Fruit fly (Drosophila melanogaster) whole organism, embryonic: ENCODE measurements around the gene egh.
A peak's percentile ranks its signal among the peaks of the same experiment; 100 is the strongest.

ENCODE experiments used
- Asciz ChIP-seq: fragments of 200-800 bp; sonication (Bioruptor generic); optimal IDR thresholded peaks from 2 replicates; lab custom pipeline; 2017; ENCODE audit warnings: missing biosample characterization, mild to moderate bottlenecking, missing genetic modification characterization, missing genetic modification reagents
- Atf3 ChIP-seq: fragments of 200-800 bp; sonication (Bioruptor generic); optimal IDR thresholded peaks from 3 replicates; lab custom pipeline; 2016; ENCODE audit warnings: missing biosample characterization, missing genetic modification characterization
- Bdp1 ChIP-seq: fragments of 200-800 bp; sonication (Bioruptor generic); optimal IDR thresholded peaks from 3 replicates; lab custom pipeline; 2016; ENCODE audit warnings: missing biosample characterization, missing genetic modification characterization
- CG10431 ChIP-seq: fragments of 200-800 bp; sonication (Bioruptor generic); optimal IDR thresholded peaks from 3 replicates; lab custom pipeline; 2018; ENCODE audit warnings: missing biosample characterization, mild to moderate bottlenecking, missing genetic modification characterization
- CG12769 ChIP-seq: fragments of 200-800 bp; sonication (Bioruptor generic); optimal IDR thresholded peaks from 2 replicates; lab custom pipeline; 2019; ENCODE audit warnings: missing biosample characterization, mild to moderate bottlenecking, missing genetic modification characterization, moderate library complexity
- CG13123 ChIP-seq: fragments of 200-800 bp; sonication (Bioruptor generic); optimal IDR thresholded peaks from 2 replicates; lab custom pipeline; 2016; ENCODE audit warnings: missing biosample characterization, missing genetic modification characterization
- CG14965 ChIP-seq: fragments of 200-800 bp; sonication (Bioruptor generic); optimal IDR thresholded peaks from 2 replicates; lab custom pipeline; 2016; ENCODE audit warnings: missing biosample characterization, missing genetic modification characterization, borderline replicate concordance
- CG2199 ChIP-seq: fragments of 200-800 bp; sonication (Bioruptor generic); IDR thresholded peaks from 3 replicates; pipeline ENCODE4 v1.3.6; 2022; ENCODE audit warnings: missing biosample characterization, missing genetic modification characterization
- CG6175 ChIP-seq: fragments of 200-800 bp; sonication (Bioruptor generic); IDR thresholded peaks from 3 replicates; pipeline ENCODE4 v1.3.6; 2022; ENCODE audit warnings: missing biosample characterization, missing genetic modification characterization
- CG7987 ChIP-seq: fragments of 200-800 bp; sonication (Bioruptor generic); optimal IDR thresholded peaks from 2 replicates; lab custom pipeline; 2018; ENCODE audit warnings: missing biosample characterization, mild to moderate bottlenecking, missing genetic modification characterization, moderate library complexity
- CG8290 ChIP-seq, 3 experiments: fragments of 200-800 bp; sonication (Bioruptor generic); optimal IDR thresholded peaks; 2 replicates each; lab custom pipeline; 2016 to 2019; ENCODE audit warnings: missing biosample characterization in 3 of 3, missing genetic modification characterization in 3 of 3, mild to moderate bottlenecking in 2 of 3, moderate library complexity in 1 of 3
- CG9817 ChIP-seq: fragments of 200-800 bp; sonication (Bioruptor generic); optimal IDR thresholded peaks from 2 replicates; lab custom pipeline; 2018; ENCODE audit warnings: missing biosample characterization, mild to moderate bottlenecking, missing genetic modification characterization, moderate library complexity
- Fer3 ChIP-seq: fragments of 200-800 bp; sonication (Bioruptor generic); optimal IDR thresholded peaks from 2 replicates; lab custom pipeline; 2018; ENCODE audit warnings: missing biosample characterization, mild to moderate bottlenecking, missing genetic modification characterization, moderate library complexity
- GATAe ChIP-seq: fragments of 200-800 bp; sonication (Bioruptor generic); conservative IDR thresholded peaks from 2 replicates; pipeline ENCODE4 v1.3.6; 2022; ENCODE audit warnings: missing biosample characterization, missing genetic modification characterization
- HLH4C ChIP-seq: fragments of 200-800 bp; sonication (Bioruptor generic); IDR thresholded peaks from 3 replicates; pipeline ENCODE4 v1.3.6; 2022; ENCODE audit warnings: missing biosample characterization, missing genetic modification characterization; ENCODE audit not compliant: partially characterized antibody
- HmgZ ChIP-seq: fragments of 200-800 bp; sonication (Bioruptor generic); optimal IDR thresholded peaks from 2 replicates; lab custom pipeline; 2018; ENCODE audit warnings: missing biosample characterization, mild to moderate bottlenecking, missing genetic modification characterization
- Neu2 ChIP-seq: fragments of 200-800 bp; sonication (Bioruptor generic); optimal IDR thresholded peaks from 3 replicates; lab custom pipeline; 2016; ENCODE audit warnings: missing biosample characterization, missing genetic modification characterization, borderline replicate concordance
- Nf-YB ChIP-seq: fragments of 200-800 bp; sonication (Bioruptor generic); optimal IDR thresholded peaks from 3 replicates; lab custom pipeline; 2019; ENCODE audit warnings: missing biosample characterization, mild to moderate bottlenecking, missing genetic modification characterization, moderate library complexity
- NfI ChIP-seq: fragments of 200-800 bp; sonication (Bioruptor generic); optimal IDR thresholded peaks from 3 replicates; lab custom pipeline; 2018; ENCODE audit warnings: missing biosample characterization, mild to moderate bottlenecking, missing genetic modification characterization, moderate library complexity
- Pdp1 ChIP-seq, 2 experiments: fragments of 200-800 bp; sonication (Bioruptor generic); optimal IDR thresholded peaks; 3 replicates each; lab custom pipeline; 2016; ENCODE audit warnings: missing biosample characterization in 2 of 2, missing genetic modification characterization in 2 of 2, mild to moderate bottlenecking in 1 of 2, moderate library complexity in 1 of 2
- Scr ChIP-seq: fragments of 200-800 bp; sonication (Bioruptor generic); IDR thresholded peaks from 2 replicates; pipeline ENCODE4 v1.3.6; 2022; ENCODE audit warnings: missing biosample characterization, missing genetic modification characterization; ENCODE audit not compliant: partially characterized antibody
- Side ChIP-seq: fragments of 200-800 bp; sonication (Bioruptor generic); optimal IDR thresholded peaks from 2 replicates; lab custom pipeline; 2016; ENCODE audit warnings: missing biosample characterization, missing genetic modification characterization
- Sin3A ChIP-seq: fragments of >200 bp; optimal IDR thresholded peaks from 2 replicates; lab custom pipeline; 2018
- Stat92E ChIP-seq, 3 experiments: fragments of >200 bp in 2 of 3; fragments of 200-800 bp in 1 of 3; sonication (Bioruptor generic) in 1 of 3; optimal IDR thresholded peaks; 2 replicates each; lab custom pipeline; 2017 to 2019; ENCODE audit warnings: missing biosample characterization in 3 of 3, missing genetic modification characterization in 3 of 3, mild to moderate bottlenecking in 1 of 3, moderate library complexity in 1 of 3
- TFAM ChIP-seq: fragments of 200-800 bp; sonication (Bioruptor generic); optimal IDR thresholded peaks from 2 replicates; lab custom pipeline; 2017; ENCODE audit warnings: missing biosample characterization, missing genetic modification characterization, inconsistent platforms
- Vsx1 ChIP-seq: fragments of 200-800 bp; sonication (Bioruptor generic); optimal IDR thresholded peaks from 2 replicates; lab custom pipeline; 2017; ENCODE audit warnings: missing biosample characterization, mild to moderate bottlenecking, missing genetic modification characterization, missing genetic modification reagents
- Xrp1 ChIP-seq: fragments of 200-800 bp; sonication (Bioruptor generic); IDR thresholded peaks from 2 replicates; pipeline ENCODE4 v1.3.6; 2022; ENCODE audit warnings: missing biosample characterization, missing genetic modification characterization
- ab ChIP-seq: fragments of 200-800 bp; sonication (Bioruptor generic); optimal IDR thresholded peaks from 2 replicates; lab custom pipeline; 2016; ENCODE audit warnings: missing biosample characterization, missing genetic modification characterization
- ap ChIP-seq: fragments of 200-800 bp; sonication (Bioruptor generic); IDR thresholded peaks from 2 replicates; pipeline ENCODE4 v1.3.6; 2022; ENCODE audit warnings: missing biosample characterization, missing genetic modification characterization
- ase ChIP-seq: fragments of 200-800 bp; sonication (Bioruptor generic); IDR thresholded peaks from 3 replicates; pipeline ENCODE4 v1.3.6; 2022; ENCODE audit warnings: missing biosample characterization, missing genetic modification characterization
- bab2 ChIP-seq: fragments of 200-800 bp; sonication (Bioruptor generic); optimal IDR thresholded peaks from 2 replicates; lab custom pipeline; 2016; ENCODE audit warnings: missing biosample characterization, missing genetic modification characterization
- bigmax ChIP-seq: fragments of 200-800 bp; sonication (Bioruptor generic); optimal IDR thresholded peaks from 2 replicates; lab custom pipeline; 2018; ENCODE audit warnings: missing biosample characterization, mild to moderate bottlenecking, missing genetic modification characterization
- caup ChIP-seq: fragments of 200-800 bp; sonication (Bioruptor generic); optimal IDR thresholded peaks from 3 replicates; lab custom pipeline; 2017; ENCODE audit warnings: missing biosample characterization, mild to moderate bottlenecking, missing genetic modification characterization, moderate library complexity; ENCODE audit not compliant: severe bottlenecking
- crp ChIP-seq, 2 experiments: fragments of 200-800 bp; sonication (Bioruptor generic); optimal IDR thresholded peaks; 2 replicates in 1 of 2; 3 replicates in 1 of 2; lab custom pipeline; 2017; ENCODE audit warnings: missing biosample characterization in 2 of 2, missing genetic modification characterization in 2 of 2, mild to moderate bottlenecking in 1 of 2, moderate library complexity in 1 of 2
- dmrt99B ChIP-seq: fragments of 200-800 bp; sonication (Bioruptor generic); optimal IDR thresholded peaks from 2 replicates; lab custom pipeline; 2018; ENCODE audit warnings: missing biosample characterization, mild to moderate bottlenecking, missing genetic modification characterization, moderate library complexity
- dysf ChIP-seq: fragments of 200-800 bp; sonication (Bioruptor generic); IDR thresholded peaks from 3 replicates; pipeline ENCODE4 v1.3.6; 2022; ENCODE audit warnings: missing biosample characterization, missing genetic modification characterization
- eve ChIP-seq, 2 experiments: fragments of >200 bp; optimal IDR thresholded peaks; 2 replicates each; lab custom pipeline; 2017; ENCODE audit warnings: missing biosample characterization in 2 of 2, missing genetic modification characterization in 2 of 2
- fru ChIP-seq: fragments of >200 bp; optimal IDR thresholded peaks from 2 replicates; lab custom pipeline; 2017
- ftz-f1 ChIP-seq: fragments of 200-800 bp; sonication (Bioruptor generic); optimal IDR thresholded peaks from 2 replicates; lab custom pipeline; 2016; ENCODE audit warnings: missing biosample characterization, missing genetic modification characterization
- gro ChIP-seq: fragments of 200-800 bp; sonication (Bioruptor generic); optimal IDR thresholded peaks from 2 replicates; lab custom pipeline; 2016; ENCODE audit warnings: missing biosample characterization, missing genetic modification characterization
- jumu ChIP-seq: fragments of 200-800 bp; sonication (Bioruptor generic); optimal IDR thresholded peaks from 3 replicates; lab custom pipeline; 2016; ENCODE audit warnings: missing biosample characterization, missing genetic modification characterization
- lbe ChIP-seq: fragments of 200-800 bp; sonication (Bioruptor generic); optimal IDR thresholded peaks from 2 replicates; lab custom pipeline; 2016; ENCODE audit warnings: missing biosample characterization, mild to moderate bottlenecking, missing genetic modification characterization
- nmo ChIP-seq: fragments of 200-800 bp; sonication (Bioruptor generic); optimal IDR thresholded peaks from 2 replicates; lab custom pipeline; 2018; ENCODE audit warnings: missing biosample characterization, mild to moderate bottlenecking, missing genetic modification characterization, moderate library complexity
- pzg ChIP-seq: fragments of 200-800 bp; sonication (Bioruptor generic); optimal IDR thresholded peaks from 3 replicates; lab custom pipeline; 2018; ENCODE audit warnings: missing biosample characterization, mild to moderate bottlenecking, missing genetic modification characterization, moderate library complexity
- ro ChIP-seq: fragments of 200-800 bp; sonication (Bioruptor generic); IDR thresholded peaks from 2 replicates; pipeline ENCODE4 v1.3.6; 2022; ENCODE audit warnings: missing biosample characterization, missing genetic modification characterization
- sna ChIP-seq: fragments of 200-800 bp; sonication (Bioruptor generic); IDR thresholded peaks from 2 replicates; pipeline ENCODE4 v1.3.6; 2022; ENCODE audit warnings: missing biosample characterization, missing genetic modification characterization; ENCODE audit not compliant: partially characterized antibody
- vfl ChIP-seq: fragments of 200-800 bp; sonication (Bioruptor generic); optimal IDR thresholded peaks from 2 replicates; lab custom pipeline; 2016; ENCODE audit warnings: missing biosample characterization, missing genetic modification characterization

Gene egh

dm6 chrX:2646022-2646761 is 57.9 kb downstream of the egh start (continued):
- TF ChIP-seq crp (GFP tag; optimal IDR thresholded peaks at IDR 0.05; lab: Kevin White, UChicago), result peak in 1 of 2 experiments; percentile 71
- peak; percentile 95 for TF ChIP-seq Asciz
- TF ChIP-seq CG9817 (tag; lab: Kevin White, UChicago), result peak; percentile 95
- TF ChIP-seq Pdp1 (GFP tag; optimal IDR thresholded peaks at IDR 0.05; lab: Kevin White, UChicago), result peak; percentile 89 to 95
- peak; percentile 90 for TF ChIP-seq Bdp1 (GFP tag; lab: Kevin White, UChicago)
- peak; percentile 97 for TF ChIP-seq Xrp1 (GFP tag; lab: Robert Waterston, UW)
- TF ChIP-seq GATAe, result peak; percentile 82
- peak in 1 of 2 experiments; percentile 97 for TF ChIP-seq eve (GFP tag; optimal IDR thresholded peaks at IDR 0.05; lab: Kevin White, UChicago)
- peak; percentile 88 for TF ChIP-seq CG10431 (GFP tag; lab: Kevin White, UChicago)
- TF ChIP-seq Atf3, result peak; percentile 92
- TF ChIP-seq Nf-YB (GFP tag; lab: Kevin White, UChicago), result peak; percentile 87
- TF ChIP-seq gro, result peak; percentile 97
- peak; percentile 99 for TF ChIP-seq HmgZ (tag; lab: Kevin White, UChicago)
- peak; percentile 97 for TF ChIP-seq NfI (GFP tag; lab: Kevin White, UChicago)
- no peak for TF ChIP-seq fru (lab: Kevin White, UChicago)
- peak; percentile 93 for TF ChIP-seq ap
- TF ChIP-seq ab (GFP tag; lab: Kevin White, UChicago), result peak; percentile 95
- TF ChIP-seq TFAM (GFP tag; lab: Kevin White, UChicago), result peak; percentile 86
- TF ChIP-seq lbe, result peak; percentile 92
- TF ChIP-seq CG14965 (GFP tag; lab: Kevin White, UChicago), result peak; percentile 78
- TF ChIP-seq Scr (GFP tag; lab: Robert Waterston, UW), result peak; percentile 47; the same call in 1 of the 2 replicates
- TF ChIP-seq dysf (GFP tag; lab: Robert Waterston, UW), result peak; percentile 97
- no peak for TF ChIP-seq Sin3A (lab: Kevin White, UChicago)
- TF ChIP-seq jumu (GFP tag; lab: Kevin White, UChicago), result peak; percentile 97
- peak; percentile 98 for TF ChIP-seq dmrt99B
- TF ChIP-seq ase (GFP tag; lab: Robert Waterston, UW), result peak; percentile 92
- peak; percentile 97 for TF ChIP-seq nmo
- TF ChIP-seq Vsx1, result peak; percentile 94
- TF ChIP-seq CG6175 (GFP tag; lab: Robert Waterston, UW), result peak; percentile 87
- TF ChIP-seq ftz-f1 (GFP tag; lab: Kevin White, UChicago), result peak; percentile 87
- peak; percentile 94; the same call in 2 of the 3 replicates for TF ChIP-seq CG2199 (GFP tag; lab: Robert Waterston, UW)
- peak in 1 of 3 experiments; percentile 93 for TF ChIP-seq Stat92E (GFP tag; optimal IDR thresholded peaks at IDR 0.05; lab: Kevin White, UChicago)
- TF ChIP-seq Neu2 (GFP tag; lab: Kevin White, UChicago), result peak; percentile 82
- peak; percentile 96 for TF ChIP-seq caup (GFP tag; lab: Kevin White, UChicago)
- peak; percentile 98 for TF ChIP-seq bab2
- TF ChIP-seq CG13123 (GFP tag; lab: Kevin White, UChicago), result peak; percentile 90
- TF ChIP-seq Fer3 (tag; lab: Kevin White, UChicago), result peak; percentile 96
- peak; percentile 96 for TF ChIP-seq Side (GFP tag; lab: Kevin White, UChicago)
- peak; percentile 90 for TF ChIP-seq CG8290 (GFP tag; optimal IDR thresholded peaks at IDR 0.05; lab: Kevin White, UChicago)
- TF ChIP-seq CG8290 (tag; optimal IDR thresholded peaks at IDR 0.05; lab: Kevin White, UChicago), result peak; percentile 89 to 99
- peak; percentile 83 for TF ChIP-seq CG7987 (GFP tag; lab: Kevin White, UChicago)
- peak; percentile 30 for TF ChIP-seq pzg
- peak; percentile 41; the same call in 1 of the 3 replicates for TF ChIP-seq HLH4C (GFP tag; lab: Robert Waterston, UW)
- TF ChIP-seq sna (GFP tag; lab: Robert Waterston, UW), result no peak
- TF ChIP-seq vfl, result peak; percentile 93
- TF ChIP-seq CG12769 (tag; lab: Kevin White, UChicago), result peak; percentile 99
- TF ChIP-seq ro (GFP tag; lab: Robert Waterston, UW), result peak; percentile 90
- TF ChIP-seq bigmax, result peak; percentile 62
